Worm (Caenorhabditis elegans) whole organism, young adult: ENCODE results near the gene Y45F10C.2.
A peak's percentile ranks its signal among the peaks of the same experiment; 100 is the strongest.

Experiments
- C06A6.2 ChIP-seq: fragments of 200-800 bp; sonication (Bioruptor generic); conservative IDR thresholded peaks from 2 replicates; pipeline ENCODE4 v1.3.6; 2022; ENCODE audit warnings: missing genetic modification characterization, missing compliant biosample characterization
- C17E4.6 ChIP-seq: fragments of 200-800 bp; sonication (Bioruptor generic); IDR thresholded peaks from 2 replicates; pipeline ENCODE4 v1.3.6; 2022; ENCODE audit warnings: missing genetic modification reagents, missing genetic modification characterization, missing compliant biosample characterization
- K12H6.12 ChIP-seq: fragments of 200-800 bp; sonication (Bioruptor generic); optimal IDR thresholded peaks from 2 replicates; lab custom pipeline; 2018; ENCODE audit warnings: mild to moderate bottlenecking, missing genetic modification characterization, missing compliant biosample characterization
- T26A5.8 ChIP-seq: sonication (generic microtip); optimal IDR thresholded peaks from 2 replicates; lab custom pipeline; 2016; ENCODE audit warnings: missing genetic modification characterization, missing compliant biosample characterization
- akir-1 ChIP-seq: fragments of 200-800 bp; sonication (Bioruptor generic); optimal IDR thresholded peaks from 2 replicates; lab custom pipeline; 2018; ENCODE audit warnings: mild to moderate bottlenecking, missing genetic modification characterization, moderate library complexity, missing compliant biosample characterization
- ama-1 ChIP-seq, 3 experiments: fragments of 150-350 bp in 1 of 3; sonication (generic microtip) in 2 of 3; optimal IDR thresholded peaks; 2 replicates each; lab custom pipeline; 2014 to 2018; ENCODE audit warnings: missing biosample characterization in 2 of 3, missing genetic modification characterization in 2 of 3, missing genetic modification reagents in 2 of 3
- aptf-2 ChIP-seq: fragments of 200-800 bp; sonication (Bioruptor generic); conservative IDR thresholded peaks from 2 replicates; pipeline ENCODE4 v1.3.6; 2022; ENCODE audit warnings: missing genetic modification reagents, missing genetic modification characterization, missing compliant biosample characterization
- atf-7 ChIP-seq: sonication (generic microtip); optimal IDR thresholded peaks from 2 replicates; lab custom pipeline; 2017; ENCODE audit warnings: mild to moderate bottlenecking, missing genetic modification characterization, missing compliant biosample characterization
- attf-3 ChIP-seq: fragments of 200-800 bp; sonication (Bioruptor generic); conservative IDR thresholded peaks from 2 replicates; pipeline ENCODE4 v1.3.6; 2022; ENCODE audit warnings: missing genetic modification reagents, missing genetic modification characterization, missing compliant biosample characterization
- attf-6 ChIP-seq: fragments of 200-800 bp; sonication (Bioruptor generic); IDR thresholded peaks from 2 replicates; pipeline ENCODE4 v1.3.6; 2022; ENCODE audit warnings: missing genetic modification reagents, missing genetic modification characterization, missing compliant biosample characterization
- bed-1 ChIP-seq: fragments of 200-800 bp; sonication (Bioruptor generic); IDR thresholded peaks from 2 replicates; pipeline ENCODE4 v1.3.6; 2022; ENCODE audit warnings: missing genetic modification reagents, missing genetic modification characterization, missing compliant biosample characterization
- bed-2 ChIP-seq: fragments of 200-800 bp; sonication (Bioruptor generic); IDR thresholded peaks from 2 replicates; pipeline ENCODE4 v1.3.6; 2022; ENCODE audit warnings: missing genetic modification reagents, missing genetic modification characterization, missing compliant biosample characterization
- ceh-58 ChIP-seq: fragments of 200-800 bp; sonication (Bioruptor generic); IDR thresholded peaks from 2 replicates; pipeline ENCODE4 v1.3.6; 2022; ENCODE audit warnings: missing genetic modification characterization, missing compliant biosample characterization
- dox-1 ChIP-seq: fragments of 200-800 bp; sonication (Bioruptor generic); IDR thresholded peaks from 2 replicates; pipeline ENCODE4 v1.3.6; 2022; ENCODE audit warnings: missing genetic modification reagents, missing genetic modification characterization, missing compliant biosample characterization
- dpl-1 ChIP-seq: fragments of 150-350 bp; optimal IDR thresholded peaks from 2 replicates; lab custom pipeline; 2014; ENCODE audit warnings: missing biosample characterization, missing genetic modification reagents, missing genetic modification characterization
- efl-1 ChIP-seq: fragments of 150-350 bp; optimal IDR thresholded peaks from 2 replicates; lab custom pipeline; 2014; ENCODE audit warnings: missing biosample characterization, missing genetic modification reagents, missing genetic modification characterization
- egrh-3 ChIP-seq: fragments of 200-800 bp; sonication (Bioruptor generic); IDR thresholded peaks from 2 replicates; pipeline ENCODE4 v1.3.6; 2022; ENCODE audit warnings: missing genetic modification reagents, missing genetic modification characterization, missing compliant biosample characterization
- him-1 ChIP-seq: sonication (generic microtip); optimal IDR thresholded peaks from 2 replicates; lab custom pipeline; 2016; ENCODE audit warnings: missing genotype, missing genetic modification reagents, missing genetic modification characterization, missing compliant biosample characterization
- hlh-12 ChIP-seq: sonication (generic microtip); optimal IDR thresholded peaks from 2 replicates; lab custom pipeline; 2016; ENCODE audit warnings: missing genetic modification characterization, missing compliant biosample characterization
- hlh-26 ChIP-seq: fragments of 200-800 bp; sonication (Bioruptor generic); conservative IDR thresholded peaks from 2 replicates; pipeline ENCODE4 v1.3.6; 2022; ENCODE audit warnings: missing genetic modification reagents, missing genetic modification characterization, missing compliant biosample characterization
- hmg-1.2 ChIP-seq: fragments of 200-800 bp; sonication (Bioruptor generic); IDR thresholded peaks from 2 replicates; pipeline ENCODE4 v1.3.6; 2022; ENCODE audit warnings: missing genetic modification reagents, missing genetic modification characterization, missing compliant biosample characterization
- hmg-20 ChIP-seq: fragments of 200-800 bp; sonication (Bioruptor generic); IDR thresholded peaks from 2 replicates; pipeline ENCODE4 v1.3.6; 2022; ENCODE audit warnings: missing genetic modification reagents, missing genetic modification characterization, missing compliant biosample characterization
- let-526 ChIP-seq: fragments of 200-800 bp; sonication (Bioruptor generic); IDR thresholded peaks from 2 replicates; pipeline ENCODE4 v1.3.6; 2022; ENCODE audit warnings: missing genetic modification reagents, missing genetic modification characterization, missing compliant biosample characterization
- let-607 ChIP-seq, 2 experiments: fragments of 200-800 bp in 1 of 2; sonication (Bioruptor generic) in 1 of 2; sonication (generic microtip) in 1 of 2; optimal IDR thresholded peaks; 2 replicates each; lab custom pipeline; 2016 to 2018; ENCODE audit warnings: mild to moderate bottlenecking in 2 of 2, missing compliant biosample characterization in 2 of 2, missing genetic modification characterization in 2 of 2, moderate library complexity in 2 of 2, missing genotype in 1 of 2
- lin-35 ChIP-seq, 3 experiments: fragments of 150-350 bp in 2 of 3; sonication (generic microtip) in 1 of 3; optimal IDR thresholded peaks; 2 replicates each; lab custom pipeline; 2014 to 2018; ENCODE audit warnings: missing biosample characterization in 3 of 3, missing genetic modification characterization in 3 of 3, missing genetic modification reagents in 3 of 3
- lir-1 ChIP-seq: fragments of 200-800 bp; sonication (Bioruptor generic); conservative IDR thresholded peaks from 2 replicates; pipeline ENCODE4 v1.3.6; 2022; ENCODE audit warnings: missing genetic modification reagents, missing genetic modification characterization, missing compliant biosample characterization
- madf-10 ChIP-seq: sonication (generic microtip); optimal IDR thresholded peaks from 2 replicates; lab custom pipeline; 2016; ENCODE audit warnings: mild to moderate bottlenecking, missing genetic modification characterization, missing compliant biosample characterization
- nfyb-1 ChIP-seq: fragments of 200-800 bp; sonication (Bioruptor generic); IDR thresholded peaks from 2 replicates; pipeline ENCODE4 v1.3.6; 2022; ENCODE audit warnings: missing genetic modification reagents, missing genetic modification characterization, missing compliant biosample characterization
- nhr-80 ChIP-seq: sonication (generic microtip); optimal IDR thresholded peaks from 2 replicates; lab custom pipeline; 2016; ENCODE audit warnings: missing genetic modification characterization, missing compliant biosample characterization
- pbrm-1 ChIP-seq: fragments of 200-800 bp; sonication (Bioruptor generic); IDR thresholded peaks from 2 replicates; pipeline ENCODE4 v1.3.6; 2022; ENCODE audit warnings: missing genetic modification reagents, missing genetic modification characterization, missing compliant biosample characterization
- snpc-1.3 ChIP-seq: sonication (generic microtip); optimal IDR thresholded peaks from 2 replicates; lab custom pipeline; 2017; ENCODE audit warnings: missing genetic modification characterization, mild to moderate bottlenecking, missing compliant biosample characterization, antibody characterized with exemption, moderate library complexity, missing genotype, missing genetic modification reagents; ENCODE audit not compliant: insufficient read depth
- snpc-3.4 ChIP-seq: sonication (generic microtip); optimal IDR thresholded peaks from 2 replicates; lab custom pipeline; 2017; ENCODE audit warnings: missing genetic modification characterization, mild to moderate bottlenecking, missing compliant biosample characterization, antibody characterized with exemption, moderate library complexity, missing genotype, missing genetic modification reagents
- snpc-4 ChIP-seq, 5 experiments: fragments of 150-350 bp in 1 of 5; sonication (generic microtip) in 4 of 5; optimal IDR thresholded peaks; 2 replicates each; lab custom pipeline; 2014 to 2018; ENCODE audit warnings: missing genetic modification characterization in 5 of 5, missing biosample characterization in 3 of 5, antibody characterized with exemption in 2 of 5, mild to moderate bottlenecking in 2 of 5, missing compliant biosample characterization in 2 of 5, missing genotype in 2 of 5, moderate library complexity in 2 of 5, missing genetic modification reagents in 1 of 5
- unc-62 ChIP-seq: fragments of 150-350 bp; optimal IDR thresholded peaks from 2 replicates; lab custom pipeline; 2014; ENCODE audit warnings: missing biosample characterization, missing genetic modification reagents, missing genetic modification characterization
- ztf-18 ChIP-seq: sonication (generic microtip); optimal IDR thresholded peaks from 2 replicates; lab custom pipeline; 2016; ENCODE audit warnings: missing genotype, mild to moderate bottlenecking, missing genetic modification characterization, missing compliant biosample characterization
- ztf-25 ChIP-seq: fragments of 200-800 bp; sonication (Bioruptor generic); IDR thresholded peaks from 2 replicates; pipeline ENCODE4 v1.3.6; 2022; ENCODE audit warnings: missing genetic modification reagents, missing genetic modification characterization, missing compliant biosample characterization

Y45F10C.2 gene

ce11 chrIV:13686965-13687425 is 24.5 kb upstream of the Y45F10C.2 start, which contains the start of gene nyn-1:
Gene nyn-1, minus strand, starts transcription at chrIV:13687015.
- TF ChIP-seq C06A6.2 (no peak), lir-1 (no peak), snpc-4 (GFP tag; optimal IDR thresholded peaks at IDR 0.05; lab: Kevin White, UChicago) (peak; percentile 66), snpc-4 (tag; optimal IDR thresholded peaks at IDR 0.05; lab: Kevin White, UChicago) (peak in 3 of 4 experiments; percentile 60 to 73 (median 70)), K12H6.12 (no peak), attf-6 (peak; percentile 79), him-1 (tag; lab: Kevin White, UChicago) (no peak), attf-3 (GFP tag; lab: Robert Waterston, UW) (peak; percentile 91), efl-1 (GFP tag; lab: Kevin White, UChicago) (no peak), T26A5.8 (tag; lab: Kevin White, UChicago) (no peak), snpc-3.4 (no peak)

- TF ChIP-seq pbrm-1 (GFP tag; lab: Robert Waterston, UW), result no peak
- 0 out of 2 replicates have a peak, but pooled peaks have one; percentile 55 for TF ChIP-seq attf-6
- no peak for TF ChIP-seq snpc-4 (GFP tag; optimal IDR thresholded peaks at IDR 0.05; lab: Kevin White, UChicago)
- peak in 1 of 4 experiments; percentile 73 for TF ChIP-seq snpc-4 (tag; optimal IDR thresholded peaks at IDR 0.05; lab: Kevin White, UChicago)
- TF ChIP-seq, all 124 proteins: peak for 2
Measured at ce11 chrIV:13684827-13685226, 22.4 kb upstream of the Y45F10C.2 start.

- TF ChIP-seq egrh-3 (GFP tag; lab: Robert Waterston, UW), result no peak
- TF ChIP-seq nhr-80, result peak; percentile 13
Measured at ce11 chrIV:13682733-13683132, 20.3 kb upstream of the Y45F10C.2 start.

- TF ChIP-seq hmg-1.2 (GFP tag; lab: Robert Waterston, UW) (no peak), hmg-20 (GFP tag; lab: Robert Waterston, UW) (no peak), akir-1 (no peak), dox-1 (no peak), nfyb-1 (GFP tag; lab: Robert Waterston, UW) (no peak), atf-7 (tag; lab: Kevin White, UChicago) (no peak), madf-10 (no peak), snpc-1.3 (no peak), C17E4.6 (GFP tag; lab: Robert Waterston, UW) (no peak), lin-35 (GFP tag; optimal IDR thresholded peaks at IDR 0.05; lab: Kevin White, UChicago) (no peak), him-1 (tag; lab: Kevin White, UChicago) (no peak), let-607 (tag; optimal IDR thresholded peaks at IDR 0.05; lab: Kevin White, UChicago) (no peak), dpl-1 (no peak), attf-6 (no peak)
Measured at ce11 chrIV:13679495-13679894, 17.0 kb upstream of the Y45F10C.2 start.

ce11 chrIV:13678649-13679048 is 16.2 kb upstream of the Y45F10C.2 start, which contains the start of gene srlf-26:
Gene srlf-26, plus strand, starts transcription at chrIV:13678949.
- TF ChIP-seq let-526 (GFP tag; lab: Robert Waterston, UW), result no peak
- TF ChIP-seq ceh-58, result no peak
- TF ChIP-seq pbrm-1 (GFP tag; lab: Robert Waterston, UW), result no peak
- TF ChIP-seq aptf-2 (GFP tag; lab: Robert Waterston, UW), result no peak
- TF ChIP-seq hlh-12, result no peak
- TF ChIP-seq lir-1, result no peak
- no peak for TF ChIP-seq ztf-18 (tag; lab: Kevin White, UChicago)
- TF ChIP-seq lin-35 (GFP tag; optimal IDR thresholded peaks at IDR 0.05; lab: Kevin White, UChicago), result no peak
- TF ChIP-seq ama-1 (optimal IDR thresholded peaks at IDR 0.05; lab: Kevin White, UChicago), result no peak
- TF ChIP-seq ama-1 (GFP tag; optimal IDR thresholded peaks at IDR 0.05; lab: Kevin White, UChicago), result no peak
- TF ChIP-seq bed-2, result no peak
- no peak for TF ChIP-seq bed-1 (GFP tag; lab: Robert Waterston, UW)
- no peak for TF ChIP-seq ztf-25 (GFP tag; lab: Robert Waterston, UW)
- no peak for TF ChIP-seq unc-62 (GFP tag; lab: Kevin White, UChicago)
- TF ChIP-seq hlh-26 (GFP tag; lab: Robert Waterston, UW), result no peak
- no peak for TF ChIP-seq snpc-3.4
